Worm (Caenorhabditis elegans) whole organism, L1 larva: Measurements from ENCODE around the gene ins-20.

ENCODE experiments used
- C16A3.4 ChIP-seq: fragments of 150-350 bp; optimal IDR thresholded peaks from 2 replicates; lab custom pipeline; 2014; ENCODE audit warnings: missing biosample characterization, missing genetic modification characterization
- Y116A8C.19 ChIP-seq: sonication (generic microtip); optimal IDR thresholded peaks from 2 replicates; lab custom pipeline; 2016; ENCODE audit warnings: missing compliant biosample characterization, missing genetic modification characterization, borderline replicate concordance
- aha-1 ChIP-seq: fragments of 150-350 bp; optimal IDR thresholded peaks from 2 replicates; lab custom pipeline; 2014; ENCODE audit warnings: missing biosample characterization, missing genetic modification characterization
- alr-1 ChIP-seq: fragments of 200-800 bp; sonication (Bioruptor generic); optimal IDR thresholded peaks from 2 replicates; lab custom pipeline; 2018; ENCODE audit warnings: borderline replicate concordance, mild to moderate bottlenecking, missing genetic modification characterization, missing compliant biosample characterization
- ama-1 ChIP-seq: fragments of 150-350 bp; optimal IDR thresholded peaks from 2 replicates; lab custom pipeline; 2014
- blmp-1 ChIP-seq: fragments of 150-350 bp; optimal IDR thresholded peaks from 2 replicates; lab custom pipeline; 2014; ENCODE audit warnings: missing biosample characterization, missing genetic modification characterization
- ceh-63 ChIP-seq: fragments of 200-800 bp; sonication (Bioruptor generic); optimal IDR thresholded peaks from 2 replicates; lab custom pipeline; 2018; ENCODE audit warnings: mild to moderate bottlenecking, missing genetic modification characterization, missing compliant biosample characterization
- ceh-8 ChIP-seq: fragments of 200-800 bp; sonication (Bioruptor generic); optimal IDR thresholded peaks from 2 replicates; lab custom pipeline; 2018; ENCODE audit warnings: mild to moderate bottlenecking, missing genetic modification characterization, moderate library complexity, missing compliant biosample characterization
- ceh-82 ChIP-seq, 3 experiments: fragments of 150-350 bp in 1 of 3; sonication (generic microtip) in 2 of 3; optimal IDR thresholded peaks; 2 replicates each; lab custom pipeline; 2014 to 2017; ENCODE audit warnings: missing biosample characterization in 3 of 3, missing genetic modification characterization in 3 of 3
- ceh-88 ChIP-seq: fragments of 200-800 bp; sonication (Bioruptor generic); IDR thresholded peaks from 2 replicates; pipeline ENCODE4 v1.3.6; 2022; ENCODE audit warnings: missing genetic modification characterization, missing compliant biosample characterization
- ceh-90 ChIP-seq: sonication (generic microtip); optimal IDR thresholded peaks from 2 replicates; lab custom pipeline; 2016; ENCODE audit warnings: missing genetic modification characterization, missing compliant biosample characterization
- dpl-1 ChIP-seq, 3 experiments: fragments of 150-350 bp in 2 of 3; sonication (generic microtip) in 1 of 3; optimal IDR thresholded peaks; 2 replicates each; lab custom pipeline; 2014 to 2017; ENCODE audit warnings: missing biosample characterization in 3 of 3, missing genetic modification characterization in 3 of 3, missing genetic modification reagents in 3 of 3
- dsc-1 ChIP-seq: sonication (generic microtip); optimal IDR thresholded peaks from 2 replicates; lab custom pipeline; 2016; ENCODE audit warnings: mild to moderate bottlenecking, missing genetic modification characterization, missing compliant biosample characterization
- efl-1 ChIP-seq, 4 experiments: fragments of 150-350 bp; optimal IDR thresholded peaks in 3 of 4; peaks in 1 of 4; 1 replicate in 1 of 4; 2 replicates in 3 of 4; lab custom pipeline; 2014; ENCODE audit warnings: missing biosample characterization in 2 of 4, missing genetic modification characterization in 2 of 4, missing genetic modification reagents in 2 of 4
- egl-13 ChIP-seq: sonication (generic microtip); optimal IDR thresholded peaks from 2 replicates; lab custom pipeline; 2016; ENCODE audit warnings: missing genotype, missing genetic modification reagents, missing genetic modification characterization, missing compliant biosample characterization
- egl-27 ChIP-seq, 2 experiments: fragments of 150-350 bp in 1 of 2; sonication (generic microtip); optimal IDR thresholded peaks; 3 replicates each; lab custom pipeline; 2017 to 2018; ENCODE audit warnings: missing biosample characterization in 2 of 2, missing genetic modification characterization in 2 of 2, missing genetic modification reagents in 2 of 2
- elt-2 ChIP-seq: sonication (generic microtip); optimal IDR thresholded peaks from 2 replicates; lab custom pipeline; 2016; ENCODE audit warnings: missing genetic modification characterization, mild to moderate bottlenecking, inconsistent platforms, missing compliant biosample characterization, missing genetic modification reagents
- fkh-4 ChIP-seq: sonication (generic microtip); optimal IDR thresholded peaks from 2 replicates; lab custom pipeline; 2016; ENCODE audit warnings: missing compliant biosample characterization, missing genetic modification characterization, borderline replicate concordance
- fkh-8 ChIP-seq: sonication (generic microtip); optimal IDR thresholded peaks from 2 replicates; lab custom pipeline; 2016; ENCODE audit warnings: mild to moderate bottlenecking, missing genetic modification characterization, missing compliant biosample characterization
- fos-1 ChIP-seq: fragments of 150-350 bp; optimal IDR thresholded peaks from 2 replicates; lab custom pipeline; 2014; ENCODE audit warnings: missing biosample characterization, missing genetic modification characterization
- grh-1 ChIP-seq: fragments of 200-800 bp; sonication (Bioruptor generic); IDR thresholded peaks from 2 replicates; pipeline ENCODE4 v1.3.6; 2022; ENCODE audit warnings: missing genetic modification reagents, missing genetic modification characterization, missing compliant biosample characterization
- hpl-2 ChIP-seq: fragments of 150-350 bp; optimal IDR thresholded peaks from 2 replicates; lab custom pipeline; 2014; ENCODE audit warnings: missing biosample characterization, missing genetic modification reagents, missing genetic modification characterization
- irx-1 ChIP-seq: sonication (generic microtip); optimal IDR thresholded peaks from 2 replicates; lab custom pipeline; 2016; ENCODE audit warnings: missing genetic modification characterization, missing compliant biosample characterization
- jun-1 ChIP-seq: fragments of 150-350 bp; optimal IDR thresholded peaks from 2 replicates; lab custom pipeline; 2014; ENCODE audit warnings: missing biosample characterization, missing genetic modification reagents, missing genetic modification characterization
- lin-13 ChIP-seq: fragments of 150-350 bp; optimal IDR thresholded peaks from 2 replicates; lab custom pipeline; 2014; ENCODE audit warnings: missing biosample characterization, missing genetic modification reagents, missing genetic modification characterization
- lin-14 ChIP-seq: fragments of 200-800 bp; sonication (Bioruptor generic); optimal IDR thresholded peaks from 2 replicates; lab custom pipeline; 2018; ENCODE audit warnings: mild to moderate bottlenecking, missing genetic modification characterization, moderate library complexity, missing compliant biosample characterization
- lir-3 ChIP-seq: sonication (generic microtip); optimal IDR thresholded peaks from 2 replicates; lab custom pipeline; 2016; ENCODE audit warnings: mild to moderate bottlenecking, missing genetic modification characterization, moderate library complexity, missing compliant biosample characterization; ENCODE audit not compliant: poor library complexity
- lsy-2 ChIP-seq, 2 experiments: fragments of 150-350 bp; optimal IDR thresholded peaks; 2 replicates each; lab custom pipeline; 2014; ENCODE audit warnings: missing biosample characterization in 2 of 2, missing genetic modification characterization in 2 of 2
- mab-9 ChIP-seq: fragments of 200-800 bp; sonication (Bioruptor generic); IDR thresholded peaks from 2 replicates; pipeline ENCODE4 v1.3.6; 2022; ENCODE audit warnings: missing genetic modification reagents, missing genetic modification characterization, missing compliant biosample characterization
- mdl-1 ChIP-seq, 2 experiments: fragments of 150-350 bp; optimal IDR thresholded peaks; 2 replicates each; lab custom pipeline; 2014 to 2017; ENCODE audit warnings: missing biosample characterization in 2 of 2, missing genetic modification characterization in 2 of 2, inconsistent platforms in 1 of 2
- nhr-11 ChIP-seq: fragments of 150-350 bp; optimal IDR thresholded peaks from 2 replicates; lab custom pipeline; 2014; ENCODE audit warnings: missing biosample characterization, missing genetic modification characterization
- nhr-12 ChIP-seq: sonication (generic microtip); optimal IDR thresholded peaks from 2 replicates; lab custom pipeline; 2017; ENCODE audit warnings: missing biosample characterization, missing genetic modification characterization
- nhr-19 ChIP-seq: fragments of 200-800 bp; sonication (Bioruptor generic); conservative IDR thresholded peaks from 2 replicates; pipeline ENCODE4 v1.3.6; 2022; ENCODE audit warnings: missing genetic modification characterization, missing compliant biosample characterization
- nhr-77 ChIP-seq: fragments of 150-350 bp; optimal IDR thresholded peaks from 2 replicates; lab custom pipeline; 2014; ENCODE audit warnings: missing biosample characterization, missing genetic modification characterization
- nhr-85 ChIP-seq: sonication (generic microtip); peaks from one replicate; lab custom pipeline; 2016; ENCODE audit warnings: missing genetic modification characterization, inconsistent platforms, missing compliant biosample characterization
- pax-3 ChIP-seq: fragments of 200-800 bp; sonication (Bioruptor generic); optimal IDR thresholded peaks from 2 replicates; lab custom pipeline; 2018; ENCODE audit warnings: mild to moderate bottlenecking, missing genetic modification characterization, moderate library complexity, missing compliant biosample characterization
- skn-1 ChIP-seq: fragments of 150-350 bp; optimal IDR thresholded peaks from 2 replicates; lab custom pipeline; 2014; ENCODE audit warnings: missing biosample characterization, missing genetic modification characterization
- sup-37 ChIP-seq: fragments of 200-800 bp; sonication (Bioruptor generic); optimal IDR thresholded peaks from 2 replicates; lab custom pipeline; 2018; ENCODE audit warnings: mild to moderate bottlenecking, missing genetic modification characterization, missing compliant biosample characterization
- swsn-7 ChIP-seq: sonication (generic microtip); optimal IDR thresholded peaks from 2 replicates; lab custom pipeline; 2016; ENCODE audit warnings: missing genetic modification characterization, missing compliant biosample characterization
- tbx-2 ChIP-seq: sonication (generic microtip); optimal IDR thresholded peaks from 2 replicates; lab custom pipeline; 2016; ENCODE audit warnings: missing genetic modification characterization, missing compliant biosample characterization
- tlp-1 ChIP-seq: fragments of 150-350 bp; optimal IDR thresholded peaks from 2 replicates; lab custom pipeline; 2014; ENCODE audit warnings: missing biosample characterization, missing genetic modification characterization
- unc-130 ChIP-seq: fragments of 150-350 bp; optimal IDR thresholded peaks from 2 replicates; lab custom pipeline; 2017; ENCODE audit warnings: missing biosample characterization, missing genetic modification characterization, inconsistent platforms
- unc-30 ChIP-seq: sonication (generic microtip); optimal IDR thresholded peaks from 2 replicates; lab custom pipeline; 2017; ENCODE audit warnings: missing biosample characterization, missing genetic modification characterization
- unc-98 ChIP-seq: fragments of 200-800 bp; sonication (Bioruptor generic); IDR thresholded peaks from 2 replicates; pipeline ENCODE4 v1.3.6; 2022; ENCODE audit warnings: missing genetic modification characterization, missing compliant biosample characterization
- xbp-1 ChIP-seq: sonication (generic microtip); optimal IDR thresholded peaks from 2 replicates; lab custom pipeline; 2016; ENCODE audit warnings: missing genetic modification characterization, missing compliant biosample characterization
- zag-1 ChIP-seq: fragments of 150-350 bp; optimal IDR thresholded peaks from 2 replicates; lab custom pipeline; 2014; ENCODE audit warnings: missing biosample characterization, missing genetic modification characterization
- zip-4 ChIP-seq: fragments of 200-800 bp; sonication (Bioruptor generic); optimal IDR thresholded peaks from 2 replicates; lab custom pipeline; 2018; ENCODE audit warnings: mild to moderate bottlenecking, missing genetic modification characterization, moderate library complexity, missing compliant biosample characterization
- ztf-4 ChIP-seq: fragments of 150-350 bp; optimal IDR thresholded peaks from 2 replicates; lab custom pipeline; 2014; ENCODE audit warnings: missing biosample characterization, missing genetic modification characterization

ins-20 gene

ce11 chrII:6046023-6046631, 35.5 kb downstream of the ins-20 start (continued):
- TF ChIP-seq C16A3.4 (tag; lab: Kevin White, UChicago) (no peak), efl-1 (optimal IDR thresholded peaks at IDR 0.05; lab: Kevin White, UChicago) (peak; percentile 30 to 33), efl-1 (GFP tag; optimal IDR thresholded peaks at IDR 0.05 in 1 of 2; lab: Kevin White, UChicago) (peak; percentile 17 to 94), nhr-11 (no peak), alr-1 (tag; lab: Kevin White, UChicago) (no peak), fos-1 (tag; lab: Kevin White, UChicago) (no peak), egl-27 (tag; optimal IDR thresholded peaks at IDR 0.05; lab: Kevin White, UChicago) (no peak), irx-1 (tag; lab: Kevin White, UChicago) (no peak), lin-13 (no peak), blmp-1 (tag; lab: Kevin White, UChicago) (peak; percentile 93), Y116A8C.19 (tag; lab: Kevin White, UChicago) (no peak), mab-9 (no peak)

- TF ChIP-seq nhr-11 = peak; percentile 75
- TF ChIP-seq xbp-1 (tag; lab: Kevin White, UChicago) = peak; percentile 87
- TF ChIP-seq nhr-85 = peak; percentile 94
- peak; percentile 64 for TF ChIP-seq fkh-4 (tag; lab: Kevin White, UChicago)
- TF ChIP-seq unc-30 (tag; lab: Kevin White, UChicago) = no peak
- TF ChIP-seq mdl-1 (tag; optimal IDR thresholded peaks at IDR 0.05; lab: Kevin White, UChicago) = peak in 1 of 2 experiments; percentile 65
- no peak for TF ChIP-seq zag-1
- TF ChIP-seq ceh-8 (GFP tag; lab: Kevin White, UChicago) = peak; percentile 69
- TF ChIP-seq lin-14 (GFP tag; lab: Kevin White, UChicago) = peak; percentile 82
- TF ChIP-seq irx-1 (tag; lab: Kevin White, UChicago) = peak; percentile 79
- TF ChIP-seq ceh-82 (tag; optimal IDR thresholded peaks at IDR 0.05; lab: Kevin White, UChicago) = peak; percentile 82 to 91 (median 87)
- TF ChIP-seq mab-9 = peak; percentile 57; the same call in 1 of the 2 replicates
- TF ChIP-seq nhr-19 (GFP tag; lab: Robert Waterston, UW) = peak; percentile 87
- TF ChIP-seq unc-130 = no peak
- TF ChIP-seq ama-1 (lab: Kevin White, UChicago) = peak; percentile 34
- TF ChIP-seq dpl-1 (GFP tag; optimal IDR thresholded peaks at IDR 0.05; lab: Kevin White, UChicago) = peak; percentile 75 to 86 (median 84)
- peak; percentile 24 for TF ChIP-seq hpl-2 (GFP tag; lab: Kevin White, UChicago)
- no peak for TF ChIP-seq egl-27 (tag; optimal IDR thresholded peaks at IDR 0.05; lab: Kevin White, UChicago)
- TF ChIP-seq jun-1 = peak; percentile 58
- no peak for TF ChIP-seq tlp-1 (tag; lab: Kevin White, UChicago)
- peak; percentile 79 for TF ChIP-seq fos-1 (tag; lab: Kevin White, UChicago)
- no peak for TF ChIP-seq aha-1 (tag; lab: Kevin White, UChicago)
- peak; percentile 15 for TF ChIP-seq ceh-90 (tag; lab: Kevin White, UChicago)
- TF ChIP-seq lir-3 = peak; percentile 72
- peak; percentile 89 to 91 for TF ChIP-seq lsy-2 (tag; optimal IDR thresholded peaks at IDR 0.05; lab: Kevin White, UChicago)
- TF ChIP-seq zip-4 (GFP tag; lab: Kevin White, UChicago) = peak; percentile 67
- TF ChIP-seq elt-2 = peak; percentile 75
- no peak for TF ChIP-seq Y116A8C.19 (tag; lab: Kevin White, UChicago)
- no peak for TF ChIP-seq unc-98
- TF ChIP-seq grh-1 = peak; percentile 86
- TF ChIP-seq sup-37 (GFP tag; lab: Kevin White, UChicago) = peak; percentile 69
- TF ChIP-seq nhr-77 (tag; lab: Kevin White, UChicago) = peak; percentile 66
- TF ChIP-seq ceh-88 (GFP tag; lab: Robert Waterston, UW) = 0 out of 2 replicates have a peak, but pooled peaks have one; percentile 40
- TF ChIP-seq swsn-7 (tag; lab: Kevin White, UChicago) = peak; percentile 91
- peak; percentile 69 for TF ChIP-seq fkh-8 (tag; lab: Kevin White, UChicago)
- peak; percentile 62 for TF ChIP-seq ztf-4
- TF ChIP-seq pax-3 = no peak
- peak; percentile 63 for TF ChIP-seq skn-1 (tag; lab: Kevin White, UChicago)
- TF ChIP-seq nhr-12 (tag; lab: Kevin White, UChicago) = no peak
- peak; percentile 68 for TF ChIP-seq lin-13
- TF ChIP-seq tbx-2 (tag; lab: Kevin White, UChicago) = peak; percentile 85
- TF ChIP-seq dsc-1 = peak; percentile 91
- TF ChIP-seq ceh-63 (GFP tag; lab: Kevin White, UChicago) = no peak
- peak; percentile 79 for TF ChIP-seq egl-13 (tag; lab: Kevin White, UChicago)
Measured at ce11 chrII:6047639-6048159, 37.1 kb downstream of the ins-20 start, which contains the start of the genes R12C12.6 and ran-5. Gene R12C12.6, minus strand, starts transcription at chrII:6047867. Gene ran-5, plus strand, starts transcription at chrII:6048109.
